Fruit fly (Drosophila melanogaster) whole organism, pupa: Measurements from ENCODE around the gene CG10516.

Experiments
- CG10348 ChIP-seq: fragments of 200-800 bp; sonication (Bioruptor generic); IDR thresholded peaks from 2 replicates; pipeline ENCODE4 v1.3.6; 2022; ENCODE audit warnings: missing biosample characterization, missing genetic modification characterization
- CG12605 ChIP-seq: fragments of 200-800 bp; sonication (Bioruptor generic); IDR thresholded peaks from 2 replicates; pipeline ENCODE4 v1.3.6; 2022; ENCODE audit warnings: missing biosample characterization, missing genetic modification characterization
- CG14655 ChIP-seq: fragments of 200-800 bp; sonication (Bioruptor generic); optimal IDR thresholded peaks from 3 replicates; lab custom pipeline; 2017; ENCODE audit warnings: mild to moderate bottlenecking, missing biosample characterization, missing genetic modification reagents, missing genetic modification characterization
- CG15710 ChIP-seq: fragments of 200-800 bp; sonication (Bioruptor generic); optimal IDR thresholded peaks from 2 replicates; lab custom pipeline; 2018; ENCODE audit warnings: missing biosample characterization, mild to moderate bottlenecking, missing genetic modification characterization, moderate library complexity
- CG17806 ChIP-seq: fragments of 200-800 bp; sonication (Bioruptor generic); optimal IDR thresholded peaks from 2 replicates; lab custom pipeline; 2018; ENCODE audit warnings: missing biosample characterization, mild to moderate bottlenecking, missing genetic modification characterization, moderate library complexity
- CG4496 ChIP-seq: fragments of 200-800 bp; sonication (Bioruptor generic); IDR thresholded peaks from 3 replicates; pipeline ENCODE4 v1.3.6; 2022; ENCODE audit warnings: missing biosample characterization, missing genetic modification characterization
- CG8159 ChIP-seq: fragments of 200-800 bp; sonication (Bioruptor generic); optimal IDR thresholded peaks from 3 replicates; lab custom pipeline; 2018; ENCODE audit warnings: missing biosample characterization, mild to moderate bottlenecking, missing genetic modification characterization, moderate library complexity
- D1 ChIP-seq: fragments of 200-800 bp; sonication (Bioruptor generic); optimal IDR thresholded peaks from 2 replicates; lab custom pipeline; 2018; ENCODE audit warnings: missing biosample characterization, mild to moderate bottlenecking, missing genetic modification characterization, moderate library complexity
- Pif1A ChIP-seq: fragments of 200-800 bp; sonication (Bioruptor generic); optimal IDR thresholded peaks from 3 replicates; lab custom pipeline; 2016; ENCODE audit warnings: missing biosample characterization, missing genetic modification characterization
- fd96Ca ChIP-seq: fragments of 200-800 bp; sonication (Bioruptor generic); IDR thresholded peaks from 3 replicates; pipeline ENCODE4 v1.3.6; 2022; ENCODE audit warnings: missing biosample characterization, missing genetic modification characterization
- rn ChIP-seq: fragments of 200-800 bp; sonication (Bioruptor generic); IDR thresholded peaks from 2 replicates; pipeline ENCODE4 v1.3.6; 2022; ENCODE audit warnings: missing biosample characterization, missing genetic modification characterization

dm6 chr3L:16002116-16002716 is 34.2 kb downstream of the CG10516 start:
- no peak for TF ChIP-seq CG10348 (GFP tag; lab: Robert Waterston, UW)
- peak; percentile 84 for TF ChIP-seq CG12605
- peak; percentile 62 for TF ChIP-seq CG14655 (GFP tag; lab: Kevin White, UChicago)
- peak; percentile 60 for TF ChIP-seq Pif1A
- TF ChIP-seq CG4496 (GFP tag; lab: Robert Waterston, UW): no peak
- TF ChIP-seq rn (GFP tag; lab: Robert Waterston, UW): no peak
- peak; percentile 12 for TF ChIP-seq CG17806 (tag; lab: Kevin White, UChicago)
- no peak for TF ChIP-seq CG8159 (tag; lab: Kevin White, UChicago)
- peak; percentile 32 for TF ChIP-seq CG15710 (tag; lab: Kevin White, UChicago)
- no peak for TF ChIP-seq D1 (tag; lab: Kevin White, UChicago)
- no peak; the same call in 1 of the 3 replicates for TF ChIP-seq fd96Ca (GFP tag; lab: Robert Waterston, UW)
